Worm (Caenorhabditis elegans): ENCODE measurements around the gene gly-8.

ce11 chrIII:11590255-11590654 lies 34.8 kb upstream of the gly-8 start:
- TF ChIP-seq hlh-12 (tag; optimal IDR thresholded peaks at IDR 0.05), result no peak
- TF ChIP-seq bed-1 (GFP tag; IDR thresholded peaks at IDR 0.05), result no peak
- TF ChIP-seq nhr-27 (tag; optimal IDR thresholded peaks at IDR 0.05), result no peak
- TF ChIP-seq ama-1 (optimal IDR thresholded peaks at IDR 0.05), result no peak
- no peak for TF ChIP-seq ama-1 (GFP tag; optimal IDR thresholded peaks at IDR 0.05)

Measured in whole organism, young adult.